Worm (Caenorhabditis elegans): ENCODE data around the gene F38A5.2.

ce11 chrIV:6577914-6578313, 7.3 kb downstream of the F38A5.2 start, which contains the start of gene C43G2.3:
- TF ChIP-seq nhr-85 (tag) (no peak), lin-13 (GFP tag; optimal IDR thresholded peaks at IDR 0.05) (no peak), dsc-1 (tag; optimal IDR thresholded peaks at IDR 0.05) (no peak), unc-86 (tag; optimal IDR thresholded peaks at IDR 0.05) (no peak), mdl-1 (tag; optimal IDR thresholded peaks at IDR 0.05) (no peak), hpl-2 (GFP tag; optimal IDR thresholded peaks at IDR 0.05) (no peak), sox-4 (tag; optimal IDR thresholded peaks at IDR 0.05) (no peak), mef-2 (tag; optimal IDR thresholded peaks at IDR 0.05) (no peak)

All from whole organism, L1 larva.